Worm (Caenorhabditis elegans) whole organism, L1 larva: ENCODE measurements around the gene cdc-48.1.

Experiments
- C04F5.9 ChIP-seq: sonication (generic microtip); optimal IDR thresholded peaks from 2 replicates; lab custom pipeline; 2016; ENCODE audit warnings: missing genetic modification characterization, missing compliant biosample characterization
- C16A3.4 ChIP-seq: fragments of 150-350 bp; optimal IDR thresholded peaks from 2 replicates; lab custom pipeline; 2014; ENCODE audit warnings: missing biosample characterization, missing genetic modification characterization
- C34B4.2 ChIP-seq: sonication (generic microtip); optimal IDR thresholded peaks from 2 replicates; lab custom pipeline; 2017; ENCODE audit warnings: mild to moderate bottlenecking, missing genetic modification characterization, missing compliant biosample characterization
- Y116A8C.19 ChIP-seq: sonication (generic microtip); optimal IDR thresholded peaks from 2 replicates; lab custom pipeline; 2016; ENCODE audit warnings: missing compliant biosample characterization, missing genetic modification characterization, borderline replicate concordance
- aly-2 ChIP-seq: fragments of 150-350 bp; optimal IDR thresholded peaks from 2 replicates; lab custom pipeline; 2014; ENCODE audit warnings: missing biosample characterization, missing genetic modification characterization
- blmp-1 ChIP-seq: fragments of 150-350 bp; optimal IDR thresholded peaks from 2 replicates; lab custom pipeline; 2014; ENCODE audit warnings: missing biosample characterization, missing genetic modification characterization
- ceh-82 ChIP-seq, 3 experiments: fragments of 150-350 bp in 1 of 3; sonication (generic microtip) in 2 of 3; optimal IDR thresholded peaks; 2 replicates each; lab custom pipeline; 2014 to 2017; ENCODE audit warnings: missing biosample characterization in 3 of 3, missing genetic modification characterization in 3 of 3
- ceh-88 ChIP-seq: fragments of 200-800 bp; sonication (Bioruptor generic); IDR thresholded peaks from 2 replicates; pipeline ENCODE4 v1.3.6; 2022; ENCODE audit warnings: missing genetic modification characterization, missing compliant biosample characterization
- ceh-90 ChIP-seq: sonication (generic microtip); optimal IDR thresholded peaks from 2 replicates; lab custom pipeline; 2016; ENCODE audit warnings: missing genetic modification characterization, missing compliant biosample characterization
- ces-1 ChIP-seq: fragments of 150-350 bp; optimal IDR thresholded peaks from 2 replicates; lab custom pipeline; 2014; ENCODE audit warnings: missing biosample characterization, missing genetic modification reagents, missing genetic modification characterization
- efl-1 ChIP-seq, 4 experiments: fragments of 150-350 bp; optimal IDR thresholded peaks in 3 of 4; peaks in 1 of 4; 1 replicate in 1 of 4; 2 replicates in 3 of 4; lab custom pipeline; 2014; ENCODE audit warnings: missing biosample characterization in 2 of 4, missing genetic modification characterization in 2 of 4, missing genetic modification reagents in 2 of 4
- elt-2 ChIP-seq: sonication (generic microtip); optimal IDR thresholded peaks from 2 replicates; lab custom pipeline; 2016; ENCODE audit warnings: missing genetic modification characterization, mild to moderate bottlenecking, inconsistent platforms, missing compliant biosample characterization, missing genetic modification reagents
- elt-3 ChIP-seq, 6 experiments: fragments of 150-350 bp in 1 of 6; sonication (generic microtip); optimal IDR thresholded peaks; 2 replicates each; lab custom pipeline; 2017 to 2018; ENCODE audit warnings: missing biosample characterization in 6 of 6, missing genetic modification characterization in 6 of 6, inconsistent platforms in 1 of 6
- fkh-4 ChIP-seq: sonication (generic microtip); optimal IDR thresholded peaks from 2 replicates; lab custom pipeline; 2016; ENCODE audit warnings: missing compliant biosample characterization, missing genetic modification characterization, borderline replicate concordance
- fkh-8 ChIP-seq: sonication (generic microtip); optimal IDR thresholded peaks from 2 replicates; lab custom pipeline; 2016; ENCODE audit warnings: mild to moderate bottlenecking, missing genetic modification characterization, missing compliant biosample characterization
- hlh-17 ChIP-seq: fragments of 200-800 bp; sonication (Bioruptor generic); optimal IDR thresholded peaks from 2 replicates; lab custom pipeline; 2018; ENCODE audit warnings: missing genetic modification characterization, mild to moderate bottlenecking, missing compliant biosample characterization, moderate library complexity, borderline replicate concordance
- hlh-4 ChIP-seq: sonication (generic microtip); optimal IDR thresholded peaks from 2 replicates; lab custom pipeline; 2016; ENCODE audit warnings: mild to moderate bottlenecking, missing genetic modification characterization, missing compliant biosample characterization
- lin-35 ChIP-seq, 2 experiments: fragments of 150-350 bp; optimal IDR thresholded peaks; 2 replicates each; lab custom pipeline; 2014; ENCODE audit warnings: missing biosample characterization in 2 of 2, missing genetic modification characterization in 2 of 2, missing genetic modification reagents in 2 of 2
- lin-39 ChIP-seq: fragments of 150-350 bp; optimal IDR thresholded peaks from 2 replicates; lab custom pipeline; 2014; ENCODE audit warnings: missing biosample characterization, missing genetic modification reagents, missing genetic modification characterization
- nhr-19 ChIP-seq: fragments of 200-800 bp; sonication (Bioruptor generic); conservative IDR thresholded peaks from 2 replicates; pipeline ENCODE4 v1.3.6; 2022; ENCODE audit warnings: missing genetic modification characterization, missing compliant biosample characterization
- nhr-20 ChIP-seq: sonication (generic microtip); optimal IDR thresholded peaks from 2 replicates; lab custom pipeline; 2016; ENCODE audit warnings: mild to moderate bottlenecking, missing genetic modification characterization, missing compliant biosample characterization
- nhr-47 ChIP-seq: sonication (generic microtip); optimal IDR thresholded peaks from 2 replicates; lab custom pipeline; 2016; ENCODE audit warnings: mild to moderate bottlenecking, missing genetic modification characterization, moderate library complexity, missing compliant biosample characterization
- nhr-71 ChIP-seq: sonication (generic microtip); optimal IDR thresholded peaks from 2 replicates; lab custom pipeline; 2016; ENCODE audit warnings: mild to moderate bottlenecking, missing genetic modification characterization, moderate library complexity, missing compliant biosample characterization
- nhr-76 ChIP-seq: sonication (generic microtip); optimal IDR thresholded peaks from 2 replicates; lab custom pipeline; 2017; ENCODE audit warnings: missing biosample characterization, missing genetic modification characterization
- nhr-85 ChIP-seq: sonication (generic microtip); peaks from one replicate; lab custom pipeline; 2016; ENCODE audit warnings: missing genetic modification characterization, inconsistent platforms, missing compliant biosample characterization
- nhr-90 ChIP-seq: sonication (generic microtip); optimal IDR thresholded peaks from 2 replicates; lab custom pipeline; 2016; ENCODE audit warnings: mild to moderate bottlenecking, missing genetic modification characterization, missing compliant biosample characterization; ENCODE audit not compliant: poor library complexity
- pag-3 ChIP-seq: sonication (generic microtip); optimal IDR thresholded peaks from 2 replicates; lab custom pipeline; 2017; ENCODE audit warnings: missing genetic modification characterization, mild to moderate bottlenecking, missing compliant biosample characterization, antibody characterized with exemption, borderline replicate concordance; ENCODE audit not compliant: insufficient read depth
- pqm-1 ChIP-seq: sonication (generic microtip); optimal IDR thresholded peaks from 3 replicates; lab custom pipeline; 2017; ENCODE audit warnings: missing biosample characterization, missing genetic modification characterization
- rnt-1 ChIP-seq: sonication (generic microtip); optimal IDR thresholded peaks from 2 replicates; lab custom pipeline; 2016; ENCODE audit warnings: mild to moderate bottlenecking, missing genetic modification characterization, moderate library complexity, missing compliant biosample characterization
- snpc-4 ChIP-seq: fragments of 150-350 bp; optimal IDR thresholded peaks from 2 replicates; lab custom pipeline; 2014; ENCODE audit warnings: missing biosample characterization, missing genetic modification characterization
- sox-4 ChIP-seq: sonication (generic microtip); optimal IDR thresholded peaks from 2 replicates; lab custom pipeline; 2016; ENCODE audit warnings: missing genetic modification characterization, missing compliant biosample characterization
- sptf-1 ChIP-seq: fragments of 150-350 bp; optimal IDR thresholded peaks from 2 replicates; lab custom pipeline; 2014; ENCODE audit warnings: missing biosample characterization, missing genetic modification characterization
- tbx-2 ChIP-seq: sonication (generic microtip); optimal IDR thresholded peaks from 2 replicates; lab custom pipeline; 2016; ENCODE audit warnings: missing genetic modification characterization, missing compliant biosample characterization
- unc-130 ChIP-seq: fragments of 150-350 bp; optimal IDR thresholded peaks from 2 replicates; lab custom pipeline; 2017; ENCODE audit warnings: missing biosample characterization, missing genetic modification characterization, inconsistent platforms
- unc-30 ChIP-seq: sonication (generic microtip); optimal IDR thresholded peaks from 2 replicates; lab custom pipeline; 2017; ENCODE audit warnings: missing biosample characterization, missing genetic modification characterization
- unc-62 ChIP-seq: fragments of 150-350 bp; optimal IDR thresholded peaks from 2 replicates; lab custom pipeline; 2014; ENCODE audit warnings: missing biosample characterization, missing genetic modification reagents, missing genetic modification characterization
- zag-1 ChIP-seq: fragments of 150-350 bp; optimal IDR thresholded peaks from 2 replicates; lab custom pipeline; 2014; ENCODE audit warnings: missing biosample characterization, missing genetic modification characterization
- zip-4 ChIP-seq: fragments of 200-800 bp; sonication (Bioruptor generic); optimal IDR thresholded peaks from 2 replicates; lab custom pipeline; 2018; ENCODE audit warnings: mild to moderate bottlenecking, missing genetic modification characterization, moderate library complexity, missing compliant biosample characterization
- ztf-11 ChIP-seq, 2 experiments: sonication (generic microtip); optimal IDR thresholded peaks; 2 replicates each; lab custom pipeline; 2016 to 2017; ENCODE audit warnings: missing genetic modification characterization in 2 of 2, missing biosample characterization in 1 of 2, missing compliant biosample characterization in 1 of 2

The cdc-48.1 gene

DNA sequence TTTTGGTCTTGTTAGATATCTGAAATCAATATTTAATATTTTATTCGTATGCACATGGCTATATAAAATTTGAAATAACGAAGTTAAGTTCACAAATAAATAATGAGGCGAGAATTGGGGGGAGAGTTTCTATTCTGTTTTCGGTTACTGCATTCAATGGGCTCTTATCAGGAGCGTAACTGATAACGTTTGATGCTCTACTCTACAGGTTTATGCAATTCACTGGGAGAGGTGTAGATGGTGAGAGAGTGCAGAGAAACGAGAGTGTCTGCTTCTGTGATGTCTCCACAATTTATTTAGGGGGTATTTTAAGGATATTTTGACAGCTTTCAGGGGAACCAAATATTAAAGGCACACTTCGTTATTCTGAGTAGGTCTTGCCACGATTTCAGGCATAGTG, 31.6 kb upstream of the cdc-48.1 start, which contains the start of gene C14A4.6:
Gene C14A4.6 (minus strand): TSS at position 19 of the 400 bp plus-strand sequence.
- peak in 1 of 2 experiments; percentile 46 for TF ChIP-seq lin-35 (GFP tag; optimal IDR thresholded peaks at IDR 0.05; lab: Kevin White, UChicago)
- no peak for TF ChIP-seq nhr-20 (tag; lab: Kevin White, UChicago)
- no peak for TF ChIP-seq fkh-8 (tag; lab: Kevin White, UChicago)
- no peak for TF ChIP-seq blmp-1 (tag; lab: Kevin White, UChicago)
- no peak for TF ChIP-seq pag-3 (tag; lab: Kevin White, UChicago)
- no peak for TF ChIP-seq sptf-1 (tag; lab: Kevin White, UChicago)
- TF ChIP-seq nhr-90 (tag; lab: Kevin White, UChicago), result no peak
- no peak for TF ChIP-seq C34B4.2 (tag; lab: Kevin White, UChicago)
- no peak for TF ChIP-seq elt-3 (tag; optimal IDR thresholded peaks at IDR 0.05; lab: Kevin White, UChicago)
- no peak for TF ChIP-seq C16A3.4 (tag; lab: Kevin White, UChicago)
- TF ChIP-seq nhr-76 (tag; lab: Kevin White, UChicago), result no peak
- no peak for TF ChIP-seq snpc-4 (tag; lab: Kevin White, UChicago)
- TF ChIP-seq sox-4 (tag; lab: Kevin White, UChicago), result no peak
- no peak for TF ChIP-seq ces-1 (GFP tag; lab: Kevin White, UChicago)
- TF ChIP-seq nhr-47 (tag; lab: Kevin White, UChicago), result no peak
- no peak for TF ChIP-seq ceh-88 (GFP tag; lab: Robert Waterston, UW)
- TF ChIP-seq pqm-1 (tag; lab: Kevin White, UChicago), result peak; percentile 34
- no peak for TF ChIP-seq ceh-90 (tag; lab: Kevin White, UChicago)
- TF ChIP-seq elt-2 (tag; lab: Kevin White, UChicago), result peak; percentile 79

DNA sequence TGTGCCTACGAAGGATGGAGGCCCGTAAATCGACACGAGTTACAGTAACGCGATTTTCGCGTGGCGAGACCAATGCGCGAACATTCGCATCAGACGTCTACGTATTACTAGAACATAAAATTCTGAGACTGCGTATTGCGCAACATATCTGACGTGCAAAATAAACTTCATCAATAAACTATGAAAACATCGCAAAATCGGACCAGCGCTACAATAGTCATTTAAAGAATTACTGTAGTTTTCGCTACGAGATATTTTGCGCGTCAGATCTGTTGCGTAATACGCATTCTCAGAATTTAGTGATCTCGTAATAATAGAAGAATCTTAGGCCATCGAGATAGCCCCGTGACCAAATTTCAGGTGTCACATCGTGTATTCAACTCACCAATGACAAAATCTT, 31.1 kb upstream of the cdc-48.1 start:
- no peak for TF ChIP-seq unc-30 (tag; lab: Kevin White, UChicago)
- no peak for TF ChIP-seq efl-1 (optimal IDR thresholded peaks at IDR 0.05; lab: Kevin White, UChicago)
- TF ChIP-seq efl-1 (GFP tag; optimal IDR thresholded peaks at IDR 0.05 in 1 of 2; lab: Kevin White, UChicago), result no peak
- TF ChIP-seq tbx-2 (tag; lab: Kevin White, UChicago), result no peak
- TF ChIP-seq fkh-4 (tag; lab: Kevin White, UChicago), result no peak
- no peak for TF ChIP-seq nhr-71 (tag; lab: Kevin White, UChicago)
- TF ChIP-seq C34B4.2 (tag; lab: Kevin White, UChicago), result no peak
- TF ChIP-seq aly-2 (tag; lab: Kevin White, UChicago), result no peak
- no peak for TF ChIP-seq C04F5.9 (tag; lab: Kevin White, UChicago)
- TF ChIP-seq ceh-82 (tag; optimal IDR thresholded peaks at IDR 0.05; lab: Kevin White, UChicago), result no peak
- no peak for TF ChIP-seq rnt-1

DNA sequence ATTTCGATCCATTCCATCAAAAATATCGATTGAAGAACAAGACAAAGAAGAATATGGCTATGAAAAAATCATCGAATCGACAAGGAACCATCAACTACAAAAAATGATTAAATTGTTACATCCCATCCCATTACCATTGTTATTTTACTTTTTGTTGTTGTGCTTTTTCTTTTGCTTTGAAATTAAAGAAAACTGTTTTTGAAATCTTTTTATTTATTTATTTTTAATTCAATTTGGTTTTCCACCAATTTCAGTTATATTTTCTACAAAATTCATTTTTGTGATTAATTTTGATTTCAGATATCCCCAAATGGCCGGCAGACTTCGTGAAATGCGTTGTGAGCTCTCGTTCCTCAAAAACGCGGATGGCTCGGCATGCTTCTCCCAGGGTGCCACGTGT, 29.2 kb upstream of the cdc-48.1 start, which contains the start of gene crn-5:
Gene crn-5 (plus strand): TSS at position 301 of the 400 bp plus-strand sequence.
- TF ChIP-seq ceh-88 (GFP tag; lab: Robert Waterston, UW) (no peak), lin-39 (no peak), nhr-85 (tag; lab: Kevin White, UChicago) (no peak), hlh-4 (no peak), zip-4 (no peak), zag-1 (tag; lab: Kevin White, UChicago) (no peak), lin-35 (GFP tag; optimal IDR thresholded peaks at IDR 0.05; lab: Kevin White, UChicago) (no peak), unc-130 (tag; lab: Kevin White, UChicago) (no peak), blmp-1 (tag; lab: Kevin White, UChicago) (no peak), Y116A8C.19 (tag; lab: Kevin White, UChicago) (no peak), unc-62 (GFP tag; lab: Kevin White, UChicago) (no peak), hlh-17 (no peak), nhr-19 (no peak), elt-3 (tag; optimal IDR thresholded peaks at IDR 0.05; lab: Kevin White, UChicago) (no peak), fkh-8 (tag; lab: Kevin White, UChicago) (no peak), ceh-90 (tag; lab: Kevin White, UChicago) (no peak), ztf-11 (tag; optimal IDR thresholded peaks at IDR 0.05; lab: Kevin White, UChicago) (no peak)
